Fruit fly (Drosophila melanogaster): ENCODE results near the gene Nfs1.

The Nfs1 gene

DNA sequence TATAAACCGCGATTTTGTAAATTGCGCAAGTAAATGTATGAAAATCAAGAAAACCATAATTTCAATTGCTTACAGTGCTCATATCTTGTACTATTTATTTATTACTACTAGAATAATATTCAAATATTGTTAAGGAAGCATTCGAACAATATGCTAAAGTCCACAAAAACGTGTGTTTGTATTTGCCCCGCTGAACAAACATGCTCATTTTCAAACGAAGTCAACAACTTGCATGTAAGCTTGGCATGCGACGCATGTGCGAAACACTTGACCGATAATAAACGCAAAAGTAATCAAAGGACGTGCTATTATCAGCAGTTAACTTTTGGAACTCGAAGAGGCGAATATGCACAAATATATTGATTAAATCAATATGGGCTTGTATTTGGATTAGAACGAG lies 21.7 kb downstream of the Nfs1 start (continued):
- TF ChIP-seq cwo (GFP tag; optimal IDR thresholded peaks at IDR 0.05) (peak; percentile 37), Sry-β (GFP tag; optimal IDR thresholded peaks at IDR 0.05) (no peak), Atf3 (GFP tag; optimal IDR thresholded peaks at IDR 0.05) (no peak), CG31388 (GFP tag; optimal IDR thresholded peaks at IDR 0.05) (no peak), croc (GFP tag; conservative IDR thresholded peaks at IDR 0.05) (no peak), TFAM (GFP tag; optimal IDR thresholded peaks at IDR 0.05) (no peak), CG2116 (GFP tag; optimal IDR thresholded peaks at IDR 0.05) (peak; percentile 55), CG8089 (GFP tag; optimal IDR thresholded peaks at IDR 0.05) (peak; percentile 44), en (GFP tag; optimal IDR thresholded peaks at IDR 0.05) (no peak), CG9932 (GFP tag; IDR thresholded peaks at IDR 0.05) (no peak), gcm2 (GFP tag; optimal IDR thresholded peaks at IDR 0.05) (no peak), Sox100B (GFP tag; optimal IDR thresholded peaks at IDR 0.05) (no peak), CG6854 (GFP tag; optimal IDR thresholded peaks at IDR 0.05) (peak; percentile 48), CG34422 (GFP tag; IDR thresholded peaks at IDR 0.05) (no peak), CG9876 (GFP tag; optimal IDR thresholded peaks at IDR 0.05) (no peak), E2f2 (GFP tag; IDR thresholded peaks at IDR 0.05) (no peak), H2.0 (GFP tag; IDR thresholded peaks at IDR 0.05) (no peak), CG8478 (optimal IDR thresholded peaks at IDR 0.05) (no peak), Jarid2 (GFP tag; optimal IDR thresholded peaks at IDR 0.05) (peak; percentile 2), sens-2 (GFP tag; IDR thresholded peaks at IDR 0.05) (no peak), CG15601 (tag; optimal IDR thresholded peaks at IDR 0.05) (peak; percentile 84), fd102C (GFP tag; optimal IDR thresholded peaks at IDR 0.05) (peak; percentile 19), her (GFP tag; optimal IDR thresholded peaks at IDR 0.05) (no peak), Dip2 (GFP tag; IDR thresholded peaks at IDR 0.05) (no peak), Dfd (GFP tag; optimal IDR thresholded peaks at IDR 0.05) (no peak), CG3838 (GFP tag; optimal IDR thresholded peaks at IDR 0.05) (peak; percentile 78), dmrt11E (tag; optimal IDR thresholded peaks at IDR 0.05) (peak; percentile 69), CG2129 (GFP tag; IDR thresholded peaks at IDR 0.05; ENCODE audit: partially characterized antibody) (no peak), B-H2 (GFP tag; optimal IDR thresholded peaks at IDR 0.05) (peak; percentile 52), Meics (GFP tag; optimal IDR thresholded peaks at IDR 0.05) (peak; percentile 60), D19B (GFP tag; optimal IDR thresholded peaks at IDR 0.05) (no peak), cg (GFP tag; optimal IDR thresholded peaks at IDR 0.05) (no peak), CG11560 (tag; IDR thresholded peaks at IDR 0.05) (no peak), inv (GFP tag; IDR thresholded peaks at IDR 0.05; ENCODE audit: partially characterized antibody) (no peak), CG12219 (GFP tag; optimal IDR thresholded peaks at IDR 0.05) (peak; percentile 54), CG5245 (GFP tag; optimal IDR thresholded peaks at IDR 0.05) (no peak), NFAT (GFP tag; IDR thresholded peaks at IDR 0.05) (no peak), otp (GFP tag; IDR thresholded peaks at IDR 0.05) (no peak; the same call in 2 of the 3 replicates), CG11247 (GFP tag; IDR thresholded peaks at IDR 0.05) (peak; percentile 50; the same call in 1 of the 2 replicates), Lpt (GFP tag; optimal IDR thresholded peaks at IDR 0.05) (no peak), Camta (GFP tag; optimal IDR thresholded peaks at IDR 0.05) (peak; percentile 12), pum (GFP tag; optimal IDR thresholded peaks at IDR 0.05) (no peak), jing (GFP tag; optimal IDR thresholded peaks at IDR 0.05) (no peak), HmgD (GFP tag; optimal IDR thresholded peaks at IDR 0.05) (no peak), CG7928 (GFP tag; optimal IDR thresholded peaks at IDR 0.05) (no peak), CG7271 (tag; optimal IDR thresholded peaks at IDR 0.05) (peak; percentile 29), repo (GFP tag; optimal IDR thresholded peaks at IDR 0.05) (no peak), zen2 (GFP tag; IDR thresholded peaks at IDR 0.05; ENCODE audit: partially characterized antibody) (no peak), CG6254 (GFP tag; optimal IDR thresholded peaks at IDR 0.05) (peak; percentile 39), Abd-B (GFP tag; optimal IDR thresholded peaks at IDR 0.05) (no peak), usp (GFP tag; optimal IDR thresholded peaks at IDR 0.05) (no peak), wdn (GFP tag; IDR thresholded peaks at IDR 0.05) (no peak; the same call in 1 of the 2 replicates)

All from whole organism, embryonic.